Worm (Caenorhabditis elegans) whole organism, L4/young adult: Measurements from ENCODE around the gene Y39A3CL.3.

Experiments used
- W03F9.2 ChIP-seq: fragments of 150-350 bp; optimal IDR thresholded peaks from 2 replicates; lab custom pipeline; 2014; ENCODE audit warnings: missing biosample characterization, missing genetic modification characterization
- dao-5 ChIP-seq: sonication (generic microtip); optimal IDR thresholded peaks from 2 replicates; lab custom pipeline; 2016; ENCODE audit warnings: missing genotype, missing genetic modification characterization, moderate library complexity, missing compliant biosample characterization
- him-1 ChIP-seq: sonication (generic microtip); optimal IDR thresholded peaks from 2 replicates; lab custom pipeline; 2016; ENCODE audit warnings: missing genotype, missing genetic modification reagents, missing genetic modification characterization, missing compliant biosample characterization

- TF ChIP-seq him-1 (tag; lab: Kevin White, UChicago) (no peak), W03F9.2 (tag; lab: Kevin White, UChicago) (no peak), dao-5 (tag; lab: Kevin White, UChicago) (no peak)
Observed at ce11 chrIII:1754842-1755241, 22.8 kb upstream of the Y39A3CL.3 start, which contains the start of gene Y46E12A.3.
